Fruit fly (Drosophila melanogaster): ENCODE results near the gene CG13875.

CG13875 gene

dm6 chr3L:131998-132693 lies 47.6 kb upstream of the CG13875 start:
- TF ChIP-seq sens (GFP tag) (peak; percentile 30), lola (GFP tag; optimal IDR thresholded peaks at IDR 0.05) (peak in 1 of 3 experiments; percentile 49), YL-1 (GFP tag; optimal IDR thresholded peaks at IDR 0.05) (peak; percentile 11), CG30431 (GFP tag; optimal IDR thresholded peaks at IDR 0.05) (no peak), CG13624 (GFP tag; optimal IDR thresholded peaks at IDR 0.05) (peak; percentile 8), CG9932 (GFP tag; IDR thresholded peaks at IDR 0.05) (0 out of 2 replicates have a peak, but pooled peaks have one; percentile 14), CG12071 (GFP tag; optimal IDR thresholded peaks at IDR 0.05) (peak; percentile 3), CG2199 (GFP tag; IDR thresholded peaks at IDR 0.05) (peak; percentile 94), CG13894 (tag; optimal IDR thresholded peaks at IDR 0.05) (peak; percentile 35), cg (GFP tag; optimal IDR thresholded peaks at IDR 0.05) (peak; percentile 74), onecut (GFP tag; IDR thresholded peaks at IDR 0.05) (peak; percentile 22; the same call in 1 of the 2 replicates), chm (GFP tag; IDR thresholded peaks at IDR 0.05) (peak; percentile 42; the same call in 1 of the 2 replicates), CG34422 (GFP tag; IDR thresholded peaks at IDR 0.05) (peak; percentile 72; the same call in 1 of the 3 replicates), HLHmδ (GFP tag; optimal IDR thresholded peaks at IDR 0.05) (no peak), sqz (GFP tag; optimal IDR thresholded peaks at IDR 0.05) (peak; percentile 4), Awh (GFP tag; IDR thresholded peaks at IDR 0.05) (peak; percentile 51), CG13296 (GFP tag; optimal IDR thresholded peaks at IDR 0.05) (peak; percentile 37), Rfx (GFP tag; IDR thresholded peaks at IDR 0.05) (peak; percentile 7; the same call in 1 of the 2 replicates), kah (GFP tag; optimal IDR thresholded peaks at IDR 0.05) (peak; percentile 51), fd64A (GFP tag; optimal IDR thresholded peaks at IDR 0.05) (peak; percentile 8), sisA (GFP tag; IDR thresholded peaks at IDR 0.05) (no peak), CG10321 (GFP tag; IDR thresholded peaks at IDR 0.05) (no peak), CG12769 (tag; optimal IDR thresholded peaks at IDR 0.05) (peak; percentile 52), eyg (GFP tag; optimal IDR thresholded peaks at IDR 0.05) (peak; percentile 10), CG43689 (GFP tag; IDR thresholded peaks at IDR 0.05) (no peak), zfh1 (GFP tag; IDR thresholded peaks at IDR 0.05) (0 out of 3 replicates have a peak, but pooled peaks have one; percentile 13), oc (tag; optimal IDR thresholded peaks at IDR 0.05) (peak; percentile 5), ci (GFP tag; IDR thresholded peaks at IDR 0.05) (peak; percentile 67; the same call in 1 of the 3 replicates), CG6765 (GFP tag; optimal IDR thresholded peaks at IDR 0.05) (peak; percentile 10), nerfin-1 (tag; optimal IDR thresholded peaks at IDR 0.05) (peak; percentile 92), CG7987 (GFP tag; optimal IDR thresholded peaks at IDR 0.05) (peak; percentile 61), Drgx (GFP tag; IDR thresholded peaks at IDR 0.05) (peak; percentile 48), CG6254 (GFP tag; optimal IDR thresholded peaks at IDR 0.05) (peak; percentile 45), CG6654 (GFP tag; optimal IDR thresholded peaks at IDR 0.05) (no peak), CG10543 (GFP tag; optimal IDR thresholded peaks at IDR 0.05) (peak; percentile 71), dpn (GFP tag; optimal IDR thresholded peaks at IDR 0.05) (no peak), NC2β (GFP tag; optimal IDR thresholded peaks at IDR 0.05) (no peak), vvl (GFP tag; IDR thresholded peaks at IDR 0.05) (peak; percentile 66), E2f1 (GFP tag; IDR thresholded peaks at IDR 0.05) (peak; percentile 31; the same call in 1 of the 2 replicates), ato (GFP tag; IDR thresholded peaks at IDR 0.05; ENCODE audit: partially characterized antibody) (no peak), so (GFP tag; IDR thresholded peaks at IDR 0.05) (peak; percentile 11; the same call in 1 of the 3 replicates), toy (GFP tag; IDR thresholded peaks at IDR 0.05) (no peak), Meics (GFP tag; optimal IDR thresholded peaks at IDR 0.05) (peak; percentile 5), Trl (optimal IDR thresholded peaks at IDR 0.05) (peak; percentile 60 to 68), Trl (GFP tag; optimal IDR thresholded peaks at IDR 0.05) (no peak), dmrt99B (tag; optimal IDR thresholded peaks at IDR 0.05) (peak; percentile 15), nmo (GFP tag; optimal IDR thresholded peaks at IDR 0.05) (no peak), Max (GFP tag; optimal IDR thresholded peaks at IDR 0.05) (no peak), ewg (GFP tag; optimal IDR thresholded peaks at IDR 0.05) (peak; percentile 8)

Data from whole organism, embryonic.